Worm (Caenorhabditis elegans) whole organism, late embryonic: ENCODE measurements around the gene egl-3.

Experiments
- K09A11.1 ChIP-seq: sonication (generic microtip); optimal IDR thresholded peaks from 2 replicates; lab custom pipeline; 2017; ENCODE audit warnings: antibody characterized with exemption, mild to moderate bottlenecking, missing genetic modification characterization, missing compliant biosample characterization; ENCODE audit not compliant: insufficient read depth
- ceh-45 ChIP-seq: fragments of 200-800 bp; sonication (Bioruptor generic); IDR thresholded peaks from 2 replicates; pipeline ENCODE4 v1.3.6; 2022; ENCODE audit warnings: missing genetic modification reagents, missing genetic modification characterization, missing compliant biosample characterization
- ceh-48 ChIP-seq: sonication (generic microtip); optimal IDR thresholded peaks from 2 replicates; lab custom pipeline; 2016; ENCODE audit warnings: missing genetic modification characterization, inconsistent platforms, missing compliant biosample characterization
- che-1 ChIP-seq: sonication (generic microtip); optimal IDR thresholded peaks from 2 replicates; lab custom pipeline; 2016; ENCODE audit warnings: mild to moderate bottlenecking, missing genetic modification characterization, missing compliant biosample characterization
- dve-1 ChIP-seq: sonication (generic microtip); optimal IDR thresholded peaks from 2 replicates; lab custom pipeline; 2017; ENCODE audit warnings: antibody characterized with exemption, mild to moderate bottlenecking, missing genetic modification characterization, missing compliant biosample characterization
- elt-2 ChIP-seq: sonication (generic microtip); optimal IDR thresholded peaks from 2 replicates; lab custom pipeline; 2016; ENCODE audit warnings: missing genetic modification reagents, missing genetic modification characterization, missing compliant biosample characterization
- fkh-6 ChIP-seq: sonication (generic microtip); optimal IDR thresholded peaks from 2 replicates; lab custom pipeline; 2016; ENCODE audit warnings: missing genetic modification characterization, missing compliant biosample characterization
- lim-6 ChIP-seq: sonication (generic microtip); optimal IDR thresholded peaks from 2 replicates; lab custom pipeline; 2016; ENCODE audit warnings: missing genetic modification characterization, missing compliant biosample characterization
- lin-11 ChIP-seq: fragments of 200-800 bp; sonication (Bioruptor generic); optimal IDR thresholded peaks from 2 replicates; lab custom pipeline; 2018; ENCODE audit warnings: mild to moderate bottlenecking, missing genetic modification characterization, missing compliant biosample characterization
- madf-2 ChIP-seq: sonication (generic microtip); optimal IDR thresholded peaks from 2 replicates; lab custom pipeline; 2017; ENCODE audit warnings: missing genetic modification characterization, missing compliant biosample characterization
- npax-4 ChIP-seq: sonication (generic microtip); optimal IDR thresholded peaks from 2 replicates; lab custom pipeline; 2016; ENCODE audit warnings: missing genetic modification characterization, missing compliant biosample characterization
- pax-1 ChIP-seq: fragments of 150-350 bp; optimal IDR thresholded peaks from 2 replicates; lab custom pipeline; 2014; ENCODE audit warnings: missing biosample characterization, missing genetic modification characterization
- sox-4 ChIP-seq: sonication (generic microtip); optimal IDR thresholded peaks from 2 replicates; lab custom pipeline; 2017; ENCODE audit warnings: mild to moderate bottlenecking, missing genetic modification characterization, inconsistent platforms, missing compliant biosample characterization

egl-3 gene

DNA sequence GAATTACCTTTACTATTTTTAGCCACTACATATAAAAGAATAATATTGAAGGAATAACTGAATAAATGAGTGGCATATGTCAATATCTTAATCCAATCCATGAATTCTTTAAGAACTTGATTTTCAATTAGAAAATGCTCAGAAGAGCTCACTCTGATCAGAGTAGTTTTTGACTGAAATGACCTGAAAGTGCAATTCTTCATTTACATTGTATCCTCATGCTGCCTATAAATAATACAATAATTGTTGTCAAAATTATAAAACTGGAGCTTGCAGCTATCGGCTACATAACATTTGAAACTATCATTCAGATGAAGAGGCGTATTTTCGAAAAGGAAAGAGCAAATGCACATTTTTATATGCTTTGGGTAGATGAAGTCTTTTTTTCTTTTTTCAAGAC, 50.9 kb downstream of the egl-3 start, which contains the start of gene srxa-19:
Gene srxa-19, minus strand, starts transcription at position 101 of the 400 bp plus-strand sequence.
- TF ChIP-seq lin-11 (no peak), ceh-45 (no peak), madf-2 (tag; lab: Kevin White, UChicago) (no peak), K09A11.1 (tag; lab: Kevin White, UChicago) (no peak), sox-4 (tag; lab: Kevin White, UChicago) (no peak), pax-1 (tag; lab: Kevin White, UChicago) (no peak), npax-4 (tag; lab: Kevin White, UChicago) (no peak), dve-1 (tag; lab: Kevin White, UChicago) (no peak), fkh-6 (tag; lab: Kevin White, UChicago) (no peak), elt-2 (no peak), ceh-48 (tag; lab: Kevin White, UChicago) (no peak)

DNA sequence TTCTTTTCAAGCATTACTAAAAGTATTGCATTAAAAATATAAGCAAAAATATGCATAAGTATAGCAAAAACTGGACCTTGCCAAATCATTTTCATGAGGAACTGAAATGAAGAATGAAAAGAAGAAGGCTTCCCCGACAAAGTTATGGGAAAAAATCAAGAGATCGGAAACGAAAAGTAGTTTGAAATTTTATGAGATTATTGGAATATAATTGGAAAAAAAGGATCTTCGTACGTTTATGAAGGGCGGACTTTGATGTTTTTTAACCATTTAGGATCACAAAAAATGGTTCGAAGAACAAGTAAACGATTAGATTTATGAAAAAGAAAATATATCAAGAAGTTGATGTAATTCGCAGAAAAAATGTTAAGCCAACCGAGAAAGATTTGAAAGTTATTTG, 52.7 kb downstream of the egl-3 start, which contains the start of gene srxa-18:
Gene srxa-18, minus strand, starts transcription at position 100 of the 400 bp plus-strand sequence.
- TF ChIP-seq fkh-6 (tag; lab: Kevin White, UChicago) = no peak
- TF ChIP-seq che-1 = no peak
- TF ChIP-seq lim-6 (tag; lab: Kevin White, UChicago) = no peak
